Fruit fly (Drosophila melanogaster) whole organism, wandering third instar larva: ENCODE data around the gene dia.

Source experiments
- Abd-B ChIP-seq: fragments of >200 bp; optimal IDR thresholded peaks from 2 replicates; lab custom pipeline; 2017; ENCODE audit warnings: missing biosample characterization, missing genetic modification characterization
- CG32264 ChIP-seq: fragments of 200-800 bp; sonication (Bioruptor generic); optimal IDR thresholded peaks from 2 replicates; lab custom pipeline; 2016; ENCODE audit warnings: missing biosample characterization, missing genetic modification characterization
- CG9705 ChIP-seq: fragments of 200-800 bp; sonication (Bioruptor generic); optimal IDR thresholded peaks from 2 replicates; lab custom pipeline; 2018; ENCODE audit warnings: missing biosample characterization, mild to moderate bottlenecking, missing genetic modification characterization
- CrebA ChIP-seq: fragments of 200-800 bp; sonication (Bioruptor generic); optimal IDR thresholded peaks from 2 replicates; lab custom pipeline; 2016; ENCODE audit warnings: missing biosample characterization, mild to moderate bottlenecking, missing genetic modification characterization, borderline replicate concordance
- Dfd ChIP-seq: fragments of >200 bp; optimal IDR thresholded peaks from 2 replicates; lab custom pipeline; 2017; ENCODE audit warnings: missing biosample characterization, missing genetic modification characterization
- GATAd ChIP-seq: sonication (Bioruptor generic); optimal IDR thresholded peaks from 2 replicates; lab custom pipeline; 2016; ENCODE audit warnings: missing biosample characterization, missing genetic modification characterization
- HLH106 ChIP-seq: fragments of 200-800 bp; optimal IDR thresholded peaks from 3 replicates; lab custom pipeline; 2019; ENCODE audit warnings: missing biosample characterization, mild to moderate bottlenecking, missing genetic modification characterization, moderate library complexity
- Hnf4 ChIP-seq: fragments of 200-800 bp; sonication (Bioruptor generic); optimal IDR thresholded peaks from 2 replicates; lab custom pipeline; 2016; ENCODE audit warnings: missing biosample characterization, mild to moderate bottlenecking, missing genetic modification characterization
- Hr78 ChIP-seq: fragments of >200 bp; optimal IDR thresholded peaks from 2 replicates; lab custom pipeline; 2017; ENCODE audit warnings: missing biosample characterization, missing genetic modification characterization
- Hr83 ChIP-seq: fragments of 200-300 bp; sonication (Bioruptor generic); optimal IDR thresholded peaks from 2 replicates; lab custom pipeline; 2016; ENCODE audit warnings: missing biosample characterization, mild to moderate bottlenecking, missing genetic modification characterization, moderate library complexity; ENCODE audit not compliant: poor library complexity, severe bottlenecking
- Mio ChIP-seq: sonication (Bioruptor generic); optimal IDR thresholded peaks from 2 replicates; lab custom pipeline; 2016; ENCODE audit warnings: missing biosample characterization, missing genetic modification characterization
- N ChIP-seq: fragments of >200 bp; optimal IDR thresholded peaks from 2 replicates; lab custom pipeline; 2018; ENCODE audit warnings: missing biosample characterization, missing external identifiers, missing genetic modification characterization
- OdsH ChIP-seq: fragments of 200-800 bp; sonication (Bioruptor generic); optimal IDR thresholded peaks from 2 replicates; lab custom pipeline; 2016; ENCODE audit warnings: missing biosample characterization, mild to moderate bottlenecking, missing genetic modification characterization
- Rel ChIP-seq, 2 experiments: fragments of 200-800 bp; sonication (Bioruptor generic) in 1 of 2; optimal IDR thresholded peaks; 2 replicates in 1 of 2; 3 replicates in 1 of 2; lab custom pipeline; 2016 to 2019; ENCODE audit warnings: mild to moderate bottlenecking in 2 of 2, missing biosample characterization in 2 of 2, missing genetic modification characterization in 2 of 2, moderate library complexity in 1 of 2
- Sp1 ChIP-seq: fragments of 200-800 bp; sonication (Bioruptor generic); optimal IDR thresholded peaks from 3 replicates; lab custom pipeline; 2019; ENCODE audit warnings: missing biosample characterization, mild to moderate bottlenecking, missing genetic modification characterization, moderate library complexity
- Vsx2 ChIP-seq: fragments of 200-300, 225-300 bp; sonication (Bioruptor generic); optimal IDR thresholded peaks from 2 replicates; lab custom pipeline; 2018; ENCODE audit warnings: missing biosample characterization, missing genetic modification characterization; ENCODE audit not compliant: partially characterized antibody
- br ChIP-seq: fragments of 200-800 bp; sonication (Bioruptor generic); optimal IDR thresholded peaks from 2 replicates; lab custom pipeline; 2016; ENCODE audit warnings: missing biosample characterization, missing genetic modification characterization
- brk ChIP-seq: fragments of 200-800 bp; sonication (Bioruptor generic); optimal IDR thresholded peaks from 2 replicates; lab custom pipeline; 2016; ENCODE audit warnings: missing biosample characterization, mild to moderate bottlenecking, missing genetic modification characterization
- dl ChIP-seq, 2 experiments: fragments of 175-275, 200-275 bp in 1 of 2; fragments of 200-275 bp in 1 of 2; sonication (Bioruptor generic); optimal IDR thresholded peaks; lab custom pipeline; 2018; ENCODE audit warnings: mild to moderate bottlenecking in 2 of 2, missing biosample characterization in 2 of 2, missing genetic modification characterization in 2 of 2, moderate library complexity in 2 of 2; ENCODE audit not compliant: partially characterized antibody in 2 of 2, insufficient read depth in 1 of 2
- dmrt93B ChIP-seq: fragments of 200-800 bp; sonication (Bioruptor generic); optimal IDR thresholded peaks from 2 replicates; lab custom pipeline; 2018; ENCODE audit warnings: missing biosample characterization, mild to moderate bottlenecking, missing genetic modification characterization
- dsf ChIP-seq: sonication (Bioruptor generic); optimal IDR thresholded peaks from 2 replicates; lab custom pipeline; 2016; ENCODE audit warnings: missing biosample characterization, missing genetic modification characterization, borderline replicate concordance
- ey ChIP-seq: fragments of 200-800 bp; sonication (Bioruptor generic); optimal IDR thresholded peaks from 2 replicates; lab custom pipeline; 2016; ENCODE audit warnings: missing biosample characterization, missing genetic modification characterization
- foxo ChIP-seq, 2 experiments: fragments of 200-800 bp; sonication (Bioruptor generic); optimal IDR thresholded peaks; 2 replicates in 1 of 2; 3 replicates in 1 of 2; lab custom pipeline; 2016 to 2017; ENCODE audit warnings: missing biosample characterization in 2 of 2, missing genetic modification characterization in 2 of 2
- fru ChIP-seq: fragments of 200-800 bp; sonication (Bioruptor generic); optimal IDR thresholded peaks from 3 replicates; lab custom pipeline; 2016; ENCODE audit warnings: missing biosample characterization, mild to moderate bottlenecking, missing genetic modification characterization
- h ChIP-seq: fragments of 200-800 bp; sonication (Bioruptor generic); optimal IDR thresholded peaks from 3 replicates; lab custom pipeline; 2016; ENCODE audit warnings: missing biosample characterization, mild to moderate bottlenecking, missing genetic modification characterization
- jim ChIP-seq: fragments of 175-275, 200-325 bp; sonication (Bioruptor generic); optimal IDR thresholded peaks from 2 replicates; lab custom pipeline; 2016; ENCODE audit warnings: missing biosample characterization, mild to moderate bottlenecking, missing genetic modification characterization
- lola ChIP-seq: fragments of >200 bp; optimal IDR thresholded peaks from 2 replicates; lab custom pipeline; 2017; ENCODE audit warnings: missing biosample characterization, missing genetic modification characterization
- pan ChIP-seq: fragments of >200 bp; optimal IDR thresholded peaks from 2 replicates; lab custom pipeline; 2017
- psq ChIP-seq: fragments of 200-800 bp; sonication (Bioruptor generic); optimal IDR thresholded peaks from 3 replicates; lab custom pipeline; 2017; ENCODE audit warnings: missing biosample characterization, mild to moderate bottlenecking, missing genetic modification characterization, moderate library complexity
- rgr ChIP-seq: fragments of 200-800 bp; sonication (Bioruptor generic); optimal IDR thresholded peaks from 3 replicates; lab custom pipeline; 2016; ENCODE audit warnings: missing biosample characterization, mild to moderate bottlenecking, missing genetic modification characterization
- sage ChIP-seq: fragments of 200-800 bp; sonication (Bioruptor generic); optimal IDR thresholded peaks from 2 replicates; lab custom pipeline; 2016; ENCODE audit warnings: missing biosample characterization, mild to moderate bottlenecking, missing genetic modification characterization
- sv ChIP-seq: fragments of 200-800 bp; sonication (Bioruptor generic); optimal IDR thresholded peaks from 3 replicates; lab custom pipeline; 2016; ENCODE audit warnings: missing biosample characterization, missing genetic modification characterization
- tai ChIP-seq: sonication (Bioruptor generic); optimal IDR thresholded peaks from 2 replicates; lab custom pipeline; 2016; ENCODE audit warnings: missing biosample characterization, missing genetic modification characterization
- usp ChIP-seq: fragments of >200 bp; optimal IDR thresholded peaks from 2 replicates; lab custom pipeline; 2017; ENCODE audit warnings: missing biosample characterization, missing genetic modification characterization
- woc ChIP-seq: sonication (Bioruptor generic); optimal IDR thresholded peaks from 2 replicates; lab custom pipeline; 2016; ENCODE audit warnings: missing biosample characterization, mild to moderate bottlenecking, missing genetic modification characterization

The dia gene

DNA sequence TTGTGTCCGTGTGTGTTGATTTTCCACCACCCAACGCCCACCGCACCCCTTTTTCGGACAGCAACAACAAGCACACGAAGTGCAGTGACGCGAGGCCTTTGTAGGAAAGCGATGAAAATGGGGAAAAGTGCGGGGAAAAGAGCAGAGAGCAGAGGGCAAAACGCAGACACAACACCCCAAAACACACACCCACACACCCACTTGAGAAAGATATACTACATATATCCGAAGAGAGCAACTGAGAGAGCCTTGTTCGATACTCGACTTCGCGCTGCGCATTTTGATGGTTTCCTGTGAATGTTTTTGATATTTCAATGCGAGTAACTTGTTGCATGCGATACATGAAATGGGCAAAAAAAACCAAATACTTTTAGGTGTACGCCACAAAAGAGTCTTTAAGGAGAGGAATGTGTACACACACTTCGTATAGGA is 45.8 kb downstream of the dia start:
- TF ChIP-seq psq (GFP tag; lab: Kevin White, UChicago): peak; percentile 22
- TF ChIP-seq woc (GFP tag; lab: Kevin White, UChicago): no peak

DNA sequence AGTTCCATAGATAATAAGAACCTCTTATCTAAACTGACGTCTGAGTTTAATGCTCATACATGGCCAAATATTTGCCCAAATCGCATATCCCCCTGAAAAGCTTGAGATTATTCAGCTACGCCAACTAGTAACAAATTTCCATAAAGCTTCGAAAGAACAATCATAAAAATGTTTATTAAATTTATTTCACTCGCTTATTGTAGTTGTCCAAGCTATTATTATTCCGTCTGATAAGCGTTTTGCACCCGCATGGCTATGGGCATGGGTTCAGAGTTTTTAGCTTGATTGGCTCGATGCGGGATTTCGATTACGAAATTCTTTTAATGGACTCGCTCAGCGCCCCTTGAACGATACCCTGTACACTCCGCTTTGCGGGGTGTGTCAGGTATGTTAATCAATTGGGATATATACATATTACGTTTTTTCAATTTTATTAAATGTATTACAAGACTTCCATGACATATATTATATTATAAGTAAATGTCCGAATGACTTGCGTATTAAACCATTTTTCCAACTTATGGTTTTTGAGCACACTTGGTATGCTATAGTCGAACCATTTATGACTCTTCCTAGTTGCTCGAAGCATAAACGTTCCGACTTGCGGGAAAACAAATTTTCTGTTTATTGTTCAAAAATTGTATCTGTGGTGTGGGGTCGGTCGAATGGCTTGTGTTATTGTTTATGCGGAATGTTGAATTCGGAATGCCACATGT is 47.8 kb downstream of the dia start:
- TF ChIP-seq foxo (GFP tag; optimal IDR thresholded peaks at IDR 0.05; lab: Kevin White, UChicago): peak in 1 of 2 experiments; percentile 75
- TF ChIP-seq Abd-B: no peak
- peak; percentile 77 for TF ChIP-seq OdsH (GFP tag; lab: Kevin White, UChicago)
- no peak for TF ChIP-seq lola (GFP tag; lab: Kevin White, UChicago)
- no peak for TF ChIP-seq N (GFP tag; lab: Kevin White, UChicago)
- peak; percentile 49 for TF ChIP-seq brk
- TF ChIP-seq dmrt93B: peak; percentile 41
- no peak for TF ChIP-seq Hr83
- no peak for TF ChIP-seq dl (GFP tag; optimal IDR thresholded peaks at IDR 0.05; lab: Kevin White, UChicago; ENCODE audit: insufficient read depth in 1 of 2, partially characterized antibody in 2 of 2)
- peak; percentile 94 for TF ChIP-seq sv (GFP tag; lab: Kevin White, UChicago)
- TF ChIP-seq HLH106 (tag; lab: Kevin White, UChicago): peak; percentile 61
- no peak for TF ChIP-seq Mio
- peak; percentile 83 for TF ChIP-seq rgr (GFP tag; lab: Kevin White, UChicago)
- TF ChIP-seq sage (GFP tag; lab: Kevin White, UChicago): peak; percentile 21
- TF ChIP-seq br (GFP tag; lab: Kevin White, UChicago): peak; percentile 52
- peak; percentile 75 for TF ChIP-seq fru
- peak; percentile 55 for TF ChIP-seq ey (GFP tag; lab: Kevin White, UChicago)
- peak; percentile 21 for TF ChIP-seq woc (GFP tag; lab: Kevin White, UChicago)
- peak; percentile 71 for TF ChIP-seq psq (GFP tag; lab: Kevin White, UChicago)
- TF ChIP-seq h (GFP tag; lab: Kevin White, UChicago): peak; percentile 82
- peak; percentile 40 for TF ChIP-seq Rel (GFP tag; optimal IDR thresholded peaks at IDR 0.05; lab: Kevin White, UChicago)
- TF ChIP-seq Rel (tag; optimal IDR thresholded peaks at IDR 0.05; lab: Kevin White, UChicago): peak; percentile 6
- TF ChIP-seq Hnf4 (GFP tag; lab: Kevin White, UChicago): peak; percentile 60
- peak; percentile 15 for TF ChIP-seq Sp1
- no peak for TF ChIP-seq jim (GFP tag; lab: Kevin White, UChicago)
- no peak for TF ChIP-seq CG9705 (GFP tag; lab: Kevin White, UChicago)

DNA sequence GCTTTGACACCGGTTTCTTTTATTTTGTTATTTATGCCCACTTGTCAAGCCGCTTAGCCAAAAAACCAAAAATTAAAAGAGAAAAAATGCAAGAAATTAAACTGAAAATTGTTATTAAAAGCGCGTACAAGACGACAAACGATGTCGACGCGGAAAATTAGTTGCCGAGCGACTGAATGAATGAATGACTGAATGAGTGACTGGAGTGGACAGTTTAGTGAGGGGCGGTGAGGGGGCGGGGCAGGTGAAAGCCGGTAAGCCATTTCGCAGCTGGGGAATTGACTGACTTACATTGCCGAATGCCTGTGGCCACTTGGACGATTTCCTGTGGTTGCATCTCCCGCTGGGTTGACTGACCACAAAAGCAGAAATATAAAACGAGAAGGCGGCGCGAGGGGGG is 48.7 kb downstream of the dia start:
- no peak for TF ChIP-seq dl (GFP tag; optimal IDR thresholded peaks at IDR 0.05; lab: Kevin White, UChicago; ENCODE audit: insufficient read depth in 1 of 2, partially characterized antibody in 2 of 2)
- no peak for TF ChIP-seq brk
- no peak for TF ChIP-seq br (GFP tag; lab: Kevin White, UChicago)
- no peak for TF ChIP-seq Vsx2 (GFP tag; lab: Kevin White, UChicago)
- no peak for TF ChIP-seq OdsH (GFP tag; lab: Kevin White, UChicago)
- TF ChIP-seq dmrt93B: no peak

DNA sequence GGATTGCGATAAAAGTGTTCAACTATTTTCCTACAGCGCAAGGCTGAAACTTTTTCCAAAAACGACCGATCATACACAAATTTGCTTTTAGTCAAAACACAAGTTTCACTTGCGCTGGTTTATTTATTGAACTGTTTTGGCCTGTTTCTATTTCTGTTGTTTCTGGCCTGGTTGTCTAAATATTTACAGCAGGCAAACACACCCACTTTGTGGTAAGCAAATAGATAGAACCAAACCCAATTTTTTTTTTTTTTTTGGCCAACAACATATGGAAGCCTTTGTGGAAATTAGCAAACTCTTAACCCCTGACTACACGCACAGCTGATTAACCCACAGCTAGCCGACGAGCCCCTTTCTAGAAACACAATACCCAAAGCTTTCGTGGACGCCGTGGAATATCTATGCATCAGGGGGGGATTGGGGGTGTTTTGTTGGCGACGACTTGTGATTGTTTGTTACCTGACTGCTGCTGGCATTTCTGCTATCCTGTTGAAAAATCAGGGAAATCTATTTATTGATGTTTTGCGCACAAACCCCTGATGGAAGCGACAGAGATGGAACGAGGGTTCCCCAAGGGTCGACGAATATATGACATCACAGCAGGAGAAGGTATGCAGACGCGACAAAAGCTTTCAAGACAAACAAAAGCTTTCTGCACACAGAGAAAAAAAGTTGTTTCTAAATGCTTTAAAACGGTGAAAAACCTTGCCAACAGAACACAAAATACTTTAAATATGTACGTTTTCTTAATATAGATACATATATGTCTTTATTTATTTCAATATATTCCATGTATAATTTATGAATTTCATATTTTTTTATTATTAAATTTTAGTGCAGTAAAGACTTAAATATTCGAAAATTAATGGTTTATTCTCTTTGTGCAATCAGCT is 49.9 kb downstream of the dia start:
- TF ChIP-seq woc (GFP tag; lab: Kevin White, UChicago) (no peak), Sp1 (peak; percentile 52), Rel (GFP tag; optimal IDR thresholded peaks at IDR 0.05; lab: Kevin White, UChicago) (no peak), Rel (tag; optimal IDR thresholded peaks at IDR 0.05; lab: Kevin White, UChicago) (no peak), Dfd (GFP tag; lab: Kevin White, UChicago) (no peak), sv (GFP tag; lab: Kevin White, UChicago) (no peak), CG9705 (GFP tag; lab: Kevin White, UChicago) (no peak), usp (GFP tag; lab: Kevin White, UChicago) (no peak), Mio (no peak), Vsx2 (GFP tag; lab: Kevin White, UChicago) (no peak), Hr83 (no peak), foxo (GFP tag; optimal IDR thresholded peaks at IDR 0.05; lab: Kevin White, UChicago) (peak in 1 of 2 experiments; percentile 21), ey (GFP tag; lab: Kevin White, UChicago) (no peak), fru (no peak), dmrt93B (no peak), psq (GFP tag; lab: Kevin White, UChicago) (peak; percentile 29), Abd-B (no peak), OdsH (GFP tag; lab: Kevin White, UChicago) (peak; percentile 32), lola (GFP tag; lab: Kevin White, UChicago) (no peak), dl (GFP tag; optimal IDR thresholded peaks at IDR 0.05; lab: Kevin White, UChicago; ENCODE audit: insufficient read depth in 1 of 2, partially characterized antibody in 2 of 2) (no peak), tai (GFP tag; lab: Kevin White, UChicago) (no peak), jim (GFP tag; lab: Kevin White, UChicago) (no peak), GATAd (GFP tag; lab: Kevin White, UChicago) (no peak), HLH106 (tag; lab: Kevin White, UChicago) (peak; percentile 46), CrebA (no peak), Hnf4 (GFP tag; lab: Kevin White, UChicago) (no peak), pan (lab: Kevin White, UChicago) (no peak), dsf (GFP tag; lab: Kevin White, UChicago) (no peak), CG32264 (no peak), Hr78 (no peak), N (GFP tag; lab: Kevin White, UChicago) (no peak)
